Comparison of ENCODE assay signal across 4 fruit fly cellular contexts in the genomic region with DNA sequence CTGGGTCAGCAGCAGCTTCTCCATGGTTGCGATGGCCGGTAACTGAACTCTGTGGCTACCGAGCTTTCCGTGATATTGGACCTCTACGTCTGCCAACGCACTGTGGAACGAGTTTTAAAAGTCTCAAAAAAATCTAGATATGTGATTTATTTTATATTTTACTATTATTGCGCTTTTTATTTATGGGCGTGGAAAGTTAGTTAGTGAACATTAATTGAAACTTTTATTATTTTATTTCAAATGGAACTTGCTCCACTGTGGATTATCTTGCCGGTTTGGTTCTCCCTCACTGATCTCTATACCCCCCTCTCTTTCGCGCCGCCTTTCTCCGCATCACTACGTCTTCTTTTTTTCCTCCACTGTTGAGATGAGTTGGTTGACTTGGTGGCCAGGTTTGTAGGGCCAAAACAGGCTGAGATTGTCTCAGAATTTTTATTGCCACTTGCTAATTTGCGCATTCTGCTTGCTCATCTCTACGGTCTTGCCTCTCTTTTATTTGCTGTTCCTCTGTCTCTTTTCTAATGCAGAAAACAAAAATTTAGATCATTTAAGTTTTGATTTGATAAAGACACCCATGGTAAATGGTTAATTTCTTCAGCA.
TF ChIP-seq lines count a peak whose summit lies in the region.

A gene (minus strand): TSS at position 54 of the 600 bp plus-strand sequence.

- peak; percentile 20 for TF ChIP-seq CTCF in whole organism, embryonic (GFP tag; optimal IDR thresholded peaks at IDR 0.05; lab: Kevin White, UChicago)

TF ChIP-seq in whole organism, embryonic, 481 proteins besides CTCF, POLR2A, EP300 and RAD21 (continues in another document):
- TF ChIP-seq Lpt (GFP tag; optimal IDR thresholded peaks at IDR 0.05; lab: Kevin White, UChicago) (no peak), CG17361 (GFP tag; IDR thresholded peaks at IDR 0.05; lab: Robert Waterston, UW) (peak; percentile 57), CG2120 (GFP tag; optimal IDR thresholded peaks at IDR 0.05; lab: Kevin White, UChicago) (peak; percentile 61), Six4 (GFP tag; optimal IDR thresholded peaks at IDR 0.05; lab: Kevin White, UChicago) (peak; percentile 69), slp2 (GFP tag; optimal IDR thresholded peaks at IDR 0.05; lab: Kevin White, UChicago) (peak; percentile 14), CG4404 (GFP tag; IDR thresholded peaks at IDR 0.05; lab: Robert Waterston, UW) (peak; percentile 49), grau (tag; optimal IDR thresholded peaks at IDR 0.05; lab: Kevin White, UChicago) (peak; percentile 71), CG1602 (GFP tag; optimal IDR thresholded peaks at IDR 0.05; lab: Kevin White, UChicago) (peak; percentile 51), ind (GFP tag; optimal IDR thresholded peaks at IDR 0.05; lab: Kevin White, UChicago) (peak; percentile 64), CG3838 (GFP tag; optimal IDR thresholded peaks at IDR 0.05; lab: Kevin White, UChicago) (no peak), CG9817 (tag; optimal IDR thresholded peaks at IDR 0.05; lab: Kevin White, UChicago) (peak; percentile 49), CG17612 (GFP tag; IDR thresholded peaks at IDR 0.05; lab: Robert Waterston, UW) (peak; percentile 50; the same call in 1 of the 2 replicates), Camta (GFP tag; optimal IDR thresholded peaks at IDR 0.05; lab: Kevin White, UChicago) (peak; percentile 37), CG15269 (tag; optimal IDR thresholded peaks at IDR 0.05; lab: Kevin White, UChicago) (peak; percentile 76), lbe (GFP tag; optimal IDR thresholded peaks at IDR 0.05; lab: Kevin White, UChicago) (no peak), dmrt11E (tag; optimal IDR thresholded peaks at IDR 0.05; lab: Kevin White, UChicago) (peak; percentile 76), CG10267 (tag; optimal IDR thresholded peaks at IDR 0.05; lab: Kevin White, UChicago) (peak; percentile 72), CG9797 (GFP tag; optimal IDR thresholded peaks at IDR 0.05; lab: Kevin White, UChicago) (no peak), GATAe (GFP tag; conservative IDR thresholded peaks at IDR 0.05; lab: Robert Waterston, UW) (peak; percentile 11; the same call in 1 of the 2 replicates), Side (GFP tag; optimal IDR thresholded peaks at IDR 0.05; lab: Kevin White, UChicago) (peak; percentile 6)

TF ChIP-seq in whole organism, prepupa, 60 proteins besides CTCF, POLR2A, EP300 and RAD21 (continues in another document):
- TF ChIP-seq eg (GFP tag; IDR thresholded peaks at IDR 0.05; lab: Robert Waterston, UW), result peak; percentile 82
- TF ChIP-seq CG6808 (GFP tag; optimal IDR thresholded peaks at IDR 0.05; lab: Kevin White, UChicago), result peak; percentile 86
- peak; percentile 80 for TF ChIP-seq CG8632 (GFP tag; optimal IDR thresholded peaks at IDR 0.05; lab: Kevin White, UChicago)
- TF ChIP-seq CG7368 (GFP tag; optimal IDR thresholded peaks at IDR 0.05; lab: Kevin White, UChicago), result peak; percentile 70
- TF ChIP-seq salr (GFP tag; optimal IDR thresholded peaks at IDR 0.05; lab: Kevin White, UChicago), result peak; percentile 52 to 85
- peak; percentile 65 for TF ChIP-seq Hr39 (GFP tag; optimal IDR thresholded peaks at IDR 0.05; lab: Kevin White, UChicago)
- TF ChIP-seq CG32006 (GFP tag; optimal IDR thresholded peaks at IDR 0.05; lab: Kevin White, UChicago), result peak; percentile 92
- peak; percentile 70 for TF ChIP-seq spab (GFP tag; optimal IDR thresholded peaks at IDR 0.05; lab: Kevin White, UChicago)
- TF ChIP-seq CG3032 (tag; optimal IDR thresholded peaks at IDR 0.05; lab: Kevin White, UChicago), result peak; percentile 75
- peak; percentile 95 for TF ChIP-seq CG6163 (GFP tag; IDR thresholded peaks at IDR 0.05; lab: Robert Waterston, UW)
- no peak for TF ChIP-seq Eip93F (GFP tag; optimal IDR thresholded peaks at IDR 0.05; lab: Kevin White, UChicago)
- TF ChIP-seq CG6276 (GFP tag; optimal IDR thresholded peaks at IDR 0.05; lab: Kevin White, UChicago), result peak; percentile 89
- peak; percentile 80 for TF ChIP-seq CG34406 (GFP tag; optimal IDR thresholded peaks at IDR 0.05; lab: Kevin White, UChicago)
- TF ChIP-seq Gug (GFP tag; IDR thresholded peaks at IDR 0.05; lab: Robert Waterston, UW), result peak; percentile 77
- peak; percentile 82 for TF ChIP-seq net (GFP tag; optimal IDR thresholded peaks at IDR 0.05; lab: Kevin White, UChicago)
- peak; percentile 78 for TF ChIP-seq CG1621 (tag; optimal IDR thresholded peaks at IDR 0.05; lab: Kevin White, UChicago)
- TF ChIP-seq vri (GFP tag; optimal IDR thresholded peaks at IDR 0.05; lab: Kevin White, UChicago), result peak; percentile 58
- TF ChIP-seq topi (GFP tag; optimal IDR thresholded peaks at IDR 0.05; lab: Kevin White, UChicago), result peak; percentile 85
- TF ChIP-seq achi (GFP tag; optimal IDR thresholded peaks at IDR 0.05; lab: Kevin White, UChicago), result peak; percentile 91
- peak; percentile 88 for TF ChIP-seq OdsH (GFP tag; optimal IDR thresholded peaks at IDR 0.05; lab: Kevin White, UChicago)
- peak; percentile 49 for TF ChIP-seq CG11902 (GFP tag; optimal IDR thresholded peaks at IDR 0.05; lab: Kevin White, UChicago)

TF ChIP-seq in whole organism, pupa, 21 proteins besides CTCF, POLR2A, EP300 and RAD21:
- TF ChIP-seq Ets98B (GFP tag; IDR thresholded peaks at IDR 0.05; lab: Robert Waterston, UW) (peak; percentile 90), Snoo (tag; optimal IDR thresholded peaks at IDR 0.05; lab: Kevin White, UChicago) (peak; percentile 57), CG12605 (GFP tag; IDR thresholded peaks at IDR 0.05; lab: Robert Waterston, UW) (peak; percentile 86), CG8159 (tag; optimal IDR thresholded peaks at IDR 0.05; lab: Kevin White, UChicago) (peak; percentile 83), Pif1A (GFP tag; optimal IDR thresholded peaks at IDR 0.05; lab: Kevin White, UChicago) (peak; percentile 88), CG17806 (tag; optimal IDR thresholded peaks at IDR 0.05; lab: Kevin White, UChicago) (peak; percentile 82), rn (GFP tag; IDR thresholded peaks at IDR 0.05; lab: Robert Waterston, UW) (no peak), CG10348 (GFP tag; IDR thresholded peaks at IDR 0.05; lab: Robert Waterston, UW) (no peak), CG34367 (tag; optimal IDR thresholded peaks at IDR 0.05; lab: Kevin White, UChicago) (peak; percentile 80), gl (tag; optimal IDR thresholded peaks at IDR 0.05; lab: Kevin White, UChicago) (peak; percentile 67), D1 (tag; optimal IDR thresholded peaks at IDR 0.05; lab: Kevin White, UChicago) (peak; percentile 38), EcR (GFP tag; optimal IDR thresholded peaks at IDR 0.05; lab: Kevin White, UChicago) (peak; percentile 77), CG13204 (GFP tag; optimal IDR thresholded peaks at IDR 0.05; lab: Kevin White, UChicago) (peak; percentile 73), CG32121 (GFP tag; IDR thresholded peaks at IDR 0.05; lab: Robert Waterston, UW) (peak; percentile 72), CG4496 (GFP tag; IDR thresholded peaks at IDR 0.05; lab: Robert Waterston, UW) (peak; percentile 90), CG14655 (GFP tag; optimal IDR thresholded peaks at IDR 0.05; lab: Kevin White, UChicago) (peak; percentile 93), Pif1B (GFP tag; optimal IDR thresholded peaks at IDR 0.05; lab: Kevin White, UChicago) (peak; percentile 88), CG8301 (tag; optimal IDR thresholded peaks at IDR 0.05; lab: Kevin White, UChicago) (peak; percentile 91), fd96Ca (GFP tag; IDR thresholded peaks at IDR 0.05; lab: Robert Waterston, UW) (peak; percentile 64), CG9948 (tag; optimal IDR thresholded peaks at IDR 0.05; lab: Kevin White, UChicago) (peak; percentile 84), CG15710 (tag; optimal IDR thresholded peaks at IDR 0.05; lab: Kevin White, UChicago) (peak; percentile 84)

TF ChIP-seq in whole organism, wandering third instar larva, 38 proteins besides CTCF, POLR2A, EP300 and RAD21 (continues in another document):
- peak; percentile 78 for TF ChIP-seq fru (GFP tag; optimal IDR thresholded peaks at IDR 0.05; lab: Kevin White, UChicago)
- peak; percentile 62 for TF ChIP-seq Hnf4 (GFP tag; optimal IDR thresholded peaks at IDR 0.05; lab: Kevin White, UChicago)
- peak; percentile 57 for TF ChIP-seq psq (GFP tag; optimal IDR thresholded peaks at IDR 0.05; lab: Kevin White, UChicago)
- TF ChIP-seq Rel (GFP tag; optimal IDR thresholded peaks at IDR 0.05; lab: Kevin White, UChicago), result no peak
- TF ChIP-seq Rel (tag; optimal IDR thresholded peaks at IDR 0.05; lab: Kevin White, UChicago), result no peak
- no peak for TF ChIP-seq Hr83 (GFP tag; optimal IDR thresholded peaks at IDR 0.05; lab: Kevin White, UChicago; ENCODE audit: poor library complexity, severe bottlenecking)
- TF ChIP-seq br (GFP tag; optimal IDR thresholded peaks at IDR 0.05; lab: Kevin White, UChicago), result peak; percentile 67
- TF ChIP-seq N (GFP tag; optimal IDR thresholded peaks at IDR 0.05; lab: Kevin White, UChicago), result no peak
- peak; percentile 56 for TF ChIP-seq HLH106 (tag; optimal IDR thresholded peaks at IDR 0.05; lab: Kevin White, UChicago)
- peak; percentile 70 for TF ChIP-seq OdsH (GFP tag; optimal IDR thresholded peaks at IDR 0.05; lab: Kevin White, UChicago)
- peak; percentile 62 for TF ChIP-seq woc (GFP tag; optimal IDR thresholded peaks at IDR 0.05; lab: Kevin White, UChicago)
- TF ChIP-seq Jra (GFP tag; optimal IDR thresholded peaks at IDR 0.05; lab: Kevin White, UChicago), result no peak
- no peak for TF ChIP-seq CrebA (GFP tag; optimal IDR thresholded peaks at IDR 0.05; lab: Kevin White, UChicago; ENCODE audit: borderline replicate concordance)
- peak; percentile 60 for TF ChIP-seq Sp1 (GFP tag; optimal IDR thresholded peaks at IDR 0.05; lab: Kevin White, UChicago)
- no peak for TF ChIP-seq Dif (GFP tag; optimal IDR thresholded peaks at IDR 0.05; lab: Kevin White, UChicago; ENCODE audit: partially characterized antibody)
- TF ChIP-seq sv (GFP tag; optimal IDR thresholded peaks at IDR 0.05; lab: Kevin White, UChicago), result peak; percentile 55
- no peak for TF ChIP-seq GATAd (GFP tag; optimal IDR thresholded peaks at IDR 0.05; lab: Kevin White, UChicago)
- no peak for TF ChIP-seq Mio (GFP tag; optimal IDR thresholded peaks at IDR 0.05; lab: Kevin White, UChicago)
- TF ChIP-seq dsf (GFP tag; optimal IDR thresholded peaks at IDR 0.05; lab: Kevin White, UChicago; ENCODE audit: borderline replicate concordance), result no peak
- peak; percentile 68 for TF ChIP-seq rgr (GFP tag; optimal IDR thresholded peaks at IDR 0.05; lab: Kevin White, UChicago)
- no peak for TF ChIP-seq Abd-B (GFP tag; optimal IDR thresholded peaks at IDR 0.05; lab: Kevin White, UChicago)
- TF ChIP-seq usp (GFP tag; optimal IDR thresholded peaks at IDR 0.05; lab: Kevin White, UChicago), result no peak
- no peak for TF ChIP-seq dl (GFP tag; optimal IDR thresholded peaks at IDR 0.05; lab: Kevin White, UChicago; ENCODE audit: insufficient read depth in 1 of 2, partially characterized antibody in 2 of 2)
- no peak for TF ChIP-seq Dfd (GFP tag; optimal IDR thresholded peaks at IDR 0.05; lab: Kevin White, UChicago)
- TF ChIP-seq dmrt93B (GFP tag; optimal IDR thresholded peaks at IDR 0.05; lab: Kevin White, UChicago), result peak; percentile 18
- no peak for TF ChIP-seq jim (GFP tag; optimal IDR thresholded peaks at IDR 0.05; lab: Kevin White, UChicago)
- peak; percentile 58 for TF ChIP-seq tai (GFP tag; optimal IDR thresholded peaks at IDR 0.05; lab: Kevin White, UChicago)
- no peak for TF ChIP-seq Vsx2 (GFP tag; optimal IDR thresholded peaks at IDR 0.05; lab: Kevin White, UChicago; ENCODE audit: partially characterized antibody)
